Worm (Caenorhabditis elegans) whole organism, young adult: Measurements from ENCODE around the gene mrps-28.
A peak's percentile ranks its signal among the peaks of the same experiment; 100 is the strongest.

Experiments used
- B0035.1 ChIP-seq: sonication (generic microtip); optimal IDR thresholded peaks from 2 replicates; lab custom pipeline; 2016; ENCODE audit warnings: missing genetic modification characterization, mild to moderate bottlenecking, missing compliant biosample characterization, missing genotype, missing genetic modification reagents
- B0336.3 ChIP-seq: fragments of 200-800 bp; sonication (Bioruptor generic); IDR thresholded peaks from 2 replicates; pipeline ENCODE4 v1.3.6; 2022; ENCODE audit warnings: missing genetic modification characterization, missing compliant biosample characterization
- C17E4.6 ChIP-seq: fragments of 200-800 bp; sonication (Bioruptor generic); IDR thresholded peaks from 2 replicates; pipeline ENCODE4 v1.3.6; 2022; ENCODE audit warnings: missing genetic modification reagents, missing genetic modification characterization, missing compliant biosample characterization
- F10E7.11 ChIP-seq: sonication (generic microtip); optimal IDR thresholded peaks from 2 replicates; lab custom pipeline; 2017; ENCODE audit warnings: mild to moderate bottlenecking, missing genetic modification characterization, moderate library complexity, missing compliant biosample characterization
- F23B12.7 ChIP-seq: sonication (generic microtip); optimal IDR thresholded peaks from 2 replicates; lab custom pipeline; 2017; ENCODE audit warnings: missing genetic modification characterization, mild to moderate bottlenecking, missing compliant biosample characterization, antibody characterized with exemption, moderate library complexity; ENCODE audit not compliant: insufficient read depth
- F33H1.4 ChIP-seq: fragments of 200-800 bp; sonication (Bioruptor generic); IDR thresholded peaks from 2 replicates; pipeline ENCODE4 v1.3.6; 2022; ENCODE audit warnings: missing genetic modification reagents, missing genetic modification characterization, missing compliant biosample characterization
- F49E8.2 ChIP-seq: sonication (generic microtip); optimal IDR thresholded peaks from 3 replicates; lab custom pipeline; 2017; ENCODE audit warnings: missing genetic modification characterization, mild to moderate bottlenecking, missing compliant biosample characterization, antibody characterized with exemption, moderate library complexity; ENCODE audit not compliant: insufficient read depth
- F52B5.7 ChIP-seq: sonication (generic microtip); optimal IDR thresholded peaks from 2 replicates; lab custom pipeline; 2016; ENCODE audit warnings: mild to moderate bottlenecking, missing genetic modification characterization, missing compliant biosample characterization
- K11D2.4 ChIP-seq: fragments of 200-800 bp; sonication (Bioruptor generic); IDR thresholded peaks from 2 replicates; pipeline ENCODE4 v1.3.6; 2022; ENCODE audit warnings: missing genetic modification reagents, missing genetic modification characterization, missing compliant biosample characterization
- Y56A3A.18 ChIP-seq: fragments of 200-800 bp; sonication (Bioruptor generic); IDR thresholded peaks from 2 replicates; pipeline ENCODE4 v1.3.6; 2022; ENCODE audit warnings: missing genetic modification reagents, missing genetic modification characterization, missing compliant biosample characterization
- Y79H2A.3 ChIP-seq: fragments of 200-800 bp; sonication (Bioruptor generic); conservative IDR thresholded peaks from 2 replicates; pipeline ENCODE4 v1.3.6; 2022; ENCODE audit warnings: missing genetic modification reagents, missing genetic modification characterization, missing compliant biosample characterization
- ama-1 ChIP-seq, 3 experiments: fragments of 150-350 bp in 1 of 3; sonication (generic microtip) in 2 of 3; optimal IDR thresholded peaks; 2 replicates each; lab custom pipeline; 2014 to 2018; ENCODE audit warnings: missing biosample characterization in 2 of 3, missing genetic modification characterization in 2 of 3, missing genetic modification reagents in 2 of 3
- atf-7 ChIP-seq: sonication (generic microtip); optimal IDR thresholded peaks from 2 replicates; lab custom pipeline; 2017; ENCODE audit warnings: mild to moderate bottlenecking, missing genetic modification characterization, missing compliant biosample characterization
- attf-3 ChIP-seq: fragments of 200-800 bp; sonication (Bioruptor generic); conservative IDR thresholded peaks from 2 replicates; pipeline ENCODE4 v1.3.6; 2022; ENCODE audit warnings: missing genetic modification reagents, missing genetic modification characterization, missing compliant biosample characterization
- bed-1 ChIP-seq: fragments of 200-800 bp; sonication (Bioruptor generic); IDR thresholded peaks from 2 replicates; pipeline ENCODE4 v1.3.6; 2022; ENCODE audit warnings: missing genetic modification reagents, missing genetic modification characterization, missing compliant biosample characterization
- chd-7 ChIP-seq: sonication (generic microtip); optimal IDR thresholded peaks from 2 replicates; lab custom pipeline; 2016; ENCODE audit warnings: mild to moderate bottlenecking, missing genetic modification characterization, moderate library complexity, missing compliant biosample characterization
- die-1 ChIP-seq: sonication (generic microtip); optimal IDR thresholded peaks from 2 replicates; lab custom pipeline; 2016; ENCODE audit warnings: missing genotype, mild to moderate bottlenecking, missing genetic modification characterization, missing compliant biosample characterization
- egl-18 ChIP-seq: fragments of 200-800 bp; sonication (Bioruptor generic); IDR thresholded peaks from 2 replicates; pipeline ENCODE4 v1.3.6; 2022; ENCODE audit warnings: missing genetic modification reagents, missing genetic modification characterization, missing compliant biosample characterization
- ekl-4 ChIP-seq: fragments of 200-800 bp; sonication (Bioruptor generic); IDR thresholded peaks from 2 replicates; pipeline ENCODE4 v1.3.6; 2022; ENCODE audit warnings: missing genetic modification reagents, missing genetic modification characterization, missing compliant biosample characterization
- ets-4 ChIP-seq: fragments of 200-800 bp; sonication (Bioruptor generic); optimal IDR thresholded peaks from 2 replicates; lab custom pipeline; 2018; ENCODE audit warnings: mild to moderate bottlenecking, missing genetic modification characterization, missing compliant biosample characterization
- fkh-3 ChIP-seq: sonication (generic microtip); optimal IDR thresholded peaks from 2 replicates; lab custom pipeline; 2016; ENCODE audit warnings: mild to moderate bottlenecking, missing genetic modification characterization, missing compliant biosample characterization
- hlh-26 ChIP-seq: fragments of 200-800 bp; sonication (Bioruptor generic); conservative IDR thresholded peaks from 2 replicates; pipeline ENCODE4 v1.3.6; 2022; ENCODE audit warnings: missing genetic modification reagents, missing genetic modification characterization, missing compliant biosample characterization
- hmg-1.2 ChIP-seq: fragments of 200-800 bp; sonication (Bioruptor generic); IDR thresholded peaks from 2 replicates; pipeline ENCODE4 v1.3.6; 2022; ENCODE audit warnings: missing genetic modification reagents, missing genetic modification characterization, missing compliant biosample characterization
- let-526 ChIP-seq: fragments of 200-800 bp; sonication (Bioruptor generic); IDR thresholded peaks from 2 replicates; pipeline ENCODE4 v1.3.6; 2022; ENCODE audit warnings: missing genetic modification reagents, missing genetic modification characterization, missing compliant biosample characterization
- lin-26 ChIP-seq: fragments of 200-800 bp; sonication (Bioruptor generic); IDR thresholded peaks from 2 replicates; pipeline ENCODE4 v1.3.6; 2022; ENCODE audit warnings: missing genetic modification reagents, missing genetic modification characterization, missing compliant biosample characterization
- lin-35 ChIP-seq, 3 experiments: fragments of 150-350 bp in 2 of 3; sonication (generic microtip) in 1 of 3; optimal IDR thresholded peaks; 2 replicates each; lab custom pipeline; 2014 to 2018; ENCODE audit warnings: missing biosample characterization in 3 of 3, missing genetic modification characterization in 3 of 3, missing genetic modification reagents in 3 of 3
- lin-40 ChIP-seq: sonication (generic microtip); optimal IDR thresholded peaks from 2 replicates; lab custom pipeline; 2016; ENCODE audit warnings: missing genetic modification characterization, mild to moderate bottlenecking, missing compliant biosample characterization, missing genotype, missing genetic modification reagents
- lir-1 ChIP-seq: fragments of 200-800 bp; sonication (Bioruptor generic); conservative IDR thresholded peaks from 2 replicates; pipeline ENCODE4 v1.3.6; 2022; ENCODE audit warnings: missing genetic modification reagents, missing genetic modification characterization, missing compliant biosample characterization
- lsl-1 ChIP-seq: fragments of 200-800 bp; sonication (Bioruptor generic); optimal IDR thresholded peaks from 2 replicates; lab custom pipeline; 2018; ENCODE audit warnings: mild to moderate bottlenecking, missing genetic modification characterization, moderate library complexity, missing compliant biosample characterization
- lsy-27 ChIP-seq: sonication (generic microtip); optimal IDR thresholded peaks from 2 replicates; lab custom pipeline; 2017; ENCODE audit warnings: missing genetic modification characterization, mild to moderate bottlenecking, missing compliant biosample characterization, antibody characterized with exemption, missing genotype, borderline replicate concordance; ENCODE audit not compliant: insufficient read depth
- madf-6 ChIP-seq: fragments of 200-800 bp; sonication (Bioruptor generic); IDR thresholded peaks from 2 replicates; pipeline ENCODE4 v1.3.6; 2022; ENCODE audit warnings: missing genetic modification reagents, missing genetic modification characterization, missing compliant biosample characterization
- mcd-1 ChIP-seq: fragments of 200-800 bp; sonication (Bioruptor generic); IDR thresholded peaks from 2 replicates; pipeline ENCODE4 v1.3.6; 2022; ENCODE audit warnings: missing genetic modification reagents, missing genetic modification characterization, missing compliant biosample characterization
- mel-28 ChIP-seq: sonication (generic microtip); optimal IDR thresholded peaks from 2 replicates; lab custom pipeline; 2016; ENCODE audit warnings: borderline replicate concordance, mild to moderate bottlenecking, missing genetic modification characterization, missing compliant biosample characterization
- nhr-120 ChIP-seq: fragments of 200-800 bp; sonication (Bioruptor generic); IDR thresholded peaks from 2 replicates; pipeline ENCODE4 v1.3.6; 2022; ENCODE audit warnings: missing genetic modification characterization, missing compliant biosample characterization
- pbrm-1 ChIP-seq: fragments of 200-800 bp; sonication (Bioruptor generic); IDR thresholded peaks from 2 replicates; pipeline ENCODE4 v1.3.6; 2022; ENCODE audit warnings: missing genetic modification reagents, missing genetic modification characterization, missing compliant biosample characterization
- repo-1 ChIP-seq: sonication (generic microtip); optimal IDR thresholded peaks from 2 replicates; lab custom pipeline; 2017; ENCODE audit warnings: mild to moderate bottlenecking, missing genetic modification characterization, missing compliant biosample characterization
- rpc-1 ChIP-seq, 2 experiments: fragments of 150-350 bp in 1 of 2; sonication (generic microtip) in 1 of 2; optimal IDR thresholded peaks; 2 replicates each; lab custom pipeline; 2014 to 2018; ENCODE audit warnings: missing biosample characterization in 1 of 2, missing genetic modification characterization in 1 of 2, missing genetic modification reagents in 1 of 2, missing genotype in 1 of 2
- snpc-3.4 ChIP-seq: sonication (generic microtip); optimal IDR thresholded peaks from 2 replicates; lab custom pipeline; 2017; ENCODE audit warnings: missing genetic modification characterization, mild to moderate bottlenecking, missing compliant biosample characterization, antibody characterized with exemption, moderate library complexity, missing genotype, missing genetic modification reagents
- tbx-9 ChIP-seq: sonication (generic microtip); optimal IDR thresholded peaks from 2 replicates; lab custom pipeline; 2016; ENCODE audit warnings: borderline replicate concordance, missing genetic modification characterization, inconsistent platforms, missing compliant biosample characterization
- unc-130 ChIP-seq: sonication (generic microtip); optimal IDR thresholded peaks from 2 replicates; lab custom pipeline; 2016; ENCODE audit warnings: missing genetic modification reagents, missing genetic modification characterization, missing compliant biosample characterization
- unc-62 ChIP-seq: fragments of 150-350 bp; optimal IDR thresholded peaks from 2 replicates; lab custom pipeline; 2014; ENCODE audit warnings: missing biosample characterization, missing genetic modification reagents, missing genetic modification characterization
- zfh-2 ChIP-seq: fragments of 200-800 bp; sonication (Bioruptor generic); conservative IDR thresholded peaks from 2 replicates; pipeline ENCODE4 v1.3.6; 2022; ENCODE audit warnings: missing genetic modification reagents, missing genetic modification characterization, missing compliant biosample characterization
- ztf-25 ChIP-seq: fragments of 200-800 bp; sonication (Bioruptor generic); IDR thresholded peaks from 2 replicates; pipeline ENCODE4 v1.3.6; 2022; ENCODE audit warnings: missing genetic modification reagents, missing genetic modification characterization, missing compliant biosample characterization

Gene mrps-28

ce11 chrV:19613161-19613560 lies 30.9 kb upstream of the mrps-28 start, which contains the start of gene nlp-26:
Gene nlp-26 (plus strand): TSS chrV:19613461.
- no peak for TF ChIP-seq ama-1 (optimal IDR thresholded peaks at IDR 0.05; lab: Kevin White, UChicago)
- TF ChIP-seq ama-1 (GFP tag; optimal IDR thresholded peaks at IDR 0.05; lab: Kevin White, UChicago): no peak
- no peak for TF ChIP-seq lin-40 (tag; lab: Kevin White, UChicago)
- no peak for TF ChIP-seq bed-1 (GFP tag; lab: Robert Waterston, UW)
- no peak for TF ChIP-seq C17E4.6 (GFP tag; lab: Robert Waterston, UW)
- no peak for TF ChIP-seq Y56A3A.18
- TF ChIP-seq tbx-9 (tag; lab: Kevin White, UChicago): no peak
- no peak for TF ChIP-seq zfh-2
- TF ChIP-seq egl-18: no peak
- TF ChIP-seq attf-3 (GFP tag; lab: Robert Waterston, UW): no peak
- no peak for TF ChIP-seq F10E7.11
- TF ChIP-seq repo-1 (tag; lab: Kevin White, UChicago): no peak
- no peak for TF ChIP-seq madf-6 (GFP tag; lab: Robert Waterston, UW)
- TF ChIP-seq die-1 (tag; lab: Kevin White, UChicago): no peak

DNA sequence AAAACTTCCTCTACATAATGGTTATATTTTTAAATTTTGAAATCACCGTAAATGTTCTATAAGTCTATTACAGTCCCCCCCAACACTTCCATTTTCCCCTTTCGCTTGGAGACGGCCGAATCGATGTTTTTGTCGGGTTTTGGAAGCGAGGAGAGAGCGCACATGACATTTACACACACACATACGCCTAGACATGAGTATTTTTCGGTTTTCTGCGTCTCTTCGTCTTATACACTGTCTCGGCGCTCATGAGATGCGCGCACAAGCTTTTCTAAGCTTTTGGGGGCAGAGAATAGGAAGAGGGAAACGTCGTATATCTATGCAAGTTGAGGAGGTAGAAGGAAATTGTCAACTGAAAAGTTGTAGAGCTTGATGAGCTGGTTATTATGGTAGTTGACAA lies 23.9 kb upstream of the mrps-28 start:
- 0 out of 2 replicates have a peak, but pooled peaks have one; percentile 41 for TF ChIP-seq let-526 (GFP tag; lab: Robert Waterston, UW)
- TF ChIP-seq snpc-3.4 (tag; lab: Kevin White, UChicago): no peak
- TF ChIP-seq lsy-27 (tag; lab: Kevin White, UChicago): no peak
- TF ChIP-seq hmg-1.2 (GFP tag; lab: Robert Waterston, UW): peak; percentile 86
- TF ChIP-seq F52B5.7: no peak
- TF ChIP-seq, all 124 proteins: peak for 2

DNA sequence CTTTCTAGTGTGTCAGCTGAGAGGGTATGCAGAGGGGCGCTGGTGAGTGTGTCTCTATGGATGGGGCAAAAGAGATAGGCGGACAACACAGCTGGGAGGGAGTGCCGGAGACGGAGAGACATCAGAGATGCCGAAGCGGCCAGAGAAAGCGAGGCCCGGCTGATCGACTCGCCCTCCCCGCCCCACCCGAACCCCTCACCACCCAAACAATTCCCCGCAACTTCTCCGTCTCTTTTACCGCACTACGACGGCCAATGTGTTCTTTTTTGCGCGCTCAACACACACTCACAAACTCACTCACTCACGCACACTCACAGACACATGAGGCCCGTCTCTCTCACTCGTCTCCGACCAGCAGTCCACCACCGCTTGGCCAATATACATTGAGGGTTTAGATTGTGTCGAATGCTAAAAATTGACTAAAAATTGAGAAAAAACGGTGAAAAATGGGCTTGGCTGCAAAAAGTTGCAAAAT lies 21.6 kb upstream of the mrps-28 start, which contains the start of gene Y43F8C.3:
TSS of gene Y43F8C.3 (minus strand) at position 187 of the 475 bp plus-strand sequence.
- TF ChIP-seq F33H1.4 (no peak), rpc-1 (optimal IDR thresholded peaks at IDR 0.05; lab: Kevin White, UChicago) (no peak), rpc-1 (tag; optimal IDR thresholded peaks at IDR 0.05; lab: Kevin White, UChicago) (no peak), F23B12.7 (tag; lab: Kevin White, UChicago) (peak; percentile 58), lin-35 (GFP tag; optimal IDR thresholded peaks at IDR 0.05; lab: Kevin White, UChicago) (peak in 1 of 3 experiments; percentile 20), unc-130 (GFP tag; lab: Kevin White, UChicago) (no peak), fkh-3 (tag; lab: Kevin White, UChicago) (no peak), lsl-1 (GFP tag; lab: Kevin White, UChicago) (no peak), madf-6 (GFP tag; lab: Robert Waterston, UW) (no peak), ekl-4 (GFP tag; lab: Robert Waterston, UW) (no peak), lin-26 (GFP tag; lab: Robert Waterston, UW) (no peak), ets-4 (peak; percentile 4), F49E8.2 (no peak), unc-62 (GFP tag; lab: Kevin White, UChicago) (no peak), ztf-25 (GFP tag; lab: Robert Waterston, UW) (no peak), B0035.1 (tag; lab: Kevin White, UChicago) (no peak), hmg-1.2 (GFP tag; lab: Robert Waterston, UW) (peak; percentile 70), ama-1 (optimal IDR thresholded peaks at IDR 0.05; lab: Kevin White, UChicago) (no peak), ama-1 (GFP tag; optimal IDR thresholded peaks at IDR 0.05; lab: Kevin White, UChicago) (no peak), B0336.3 (GFP tag; lab: Robert Waterston, UW) (no peak; the same call in none of the 2 replicates), lir-1 (GFP tag; lab: Robert Waterston, UW) (peak; percentile 94), mel-28 (tag; lab: Kevin White, UChicago) (no peak), hlh-26 (GFP tag; lab: Robert Waterston, UW) (no peak), let-526 (GFP tag; lab: Robert Waterston, UW) (no peak), nhr-120 (GFP tag; lab: Robert Waterston, UW) (0 out of 2 replicates have a peak, but pooled peaks have one; percentile 24), chd-7 (tag; lab: Kevin White, UChicago) (peak; percentile 31), pbrm-1 (GFP tag; lab: Robert Waterston, UW) (0 out of 2 replicates have a peak, but pooled peaks have one; percentile 32), Y79H2A.3 (GFP tag; lab: Robert Waterston, UW) (no peak), K11D2.4 (peak; percentile 47; the same call in 1 of the 2 replicates), atf-7 (tag; lab: Kevin White, UChicago) (peak; percentile 28), mcd-1 (GFP tag; lab: Robert Waterston, UW) (peak; percentile 62), tbx-9 (tag; lab: Kevin White, UChicago) (no peak)
